Worm (Caenorhabditis elegans): Measurements from ENCODE around the gene best-22.

DNA sequence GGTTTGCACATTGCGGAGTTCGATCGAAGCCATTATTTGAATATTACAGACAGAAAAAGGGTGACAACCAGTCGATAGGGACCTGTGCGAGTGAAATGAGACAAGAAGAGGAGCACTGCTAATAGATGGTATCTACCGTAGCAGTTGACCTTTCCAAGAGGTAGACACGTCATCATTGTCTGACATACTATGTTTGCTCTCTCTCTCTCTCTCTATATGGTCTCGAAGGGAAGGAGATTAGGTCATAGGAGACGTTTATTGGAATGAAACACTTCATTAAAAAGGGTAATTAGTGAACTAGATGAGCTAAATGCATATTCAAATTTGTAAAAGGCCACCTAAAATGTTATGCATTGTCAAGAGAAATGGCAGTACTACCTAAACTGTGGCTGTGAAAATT lies 26.3 kb downstream of the best-22 start, which contains the start of gene atz-1:
- TF ChIP-seq hmg-4 (GFP tag; optimal IDR thresholded peaks at IDR 0.05): no peak
- no peak for TF ChIP-seq flt-1 (GFP tag; IDR thresholded peaks at IDR 0.05)
- no peak for TF ChIP-seq tbx-37 (GFP tag; conservative IDR thresholded peaks at IDR 0.05)
- no peak for TF ChIP-seq tra-4 (tag; optimal IDR thresholded peaks at IDR 0.05)
- no peak for TF ChIP-seq hmbx-1 (tag; optimal IDR thresholded peaks at IDR 0.05)
- TF ChIP-seq tbx-11 (GFP tag; IDR thresholded peaks at IDR 0.05): no peak
- TF ChIP-seq hnd-1 (tag; optimal IDR thresholded peaks at IDR 0.05): no peak
- TF ChIP-seq ama-1 (optimal IDR thresholded peaks at IDR 0.05): no peak
- TF ChIP-seq ceh-13 (GFP tag; optimal IDR thresholded peaks at IDR 0.05): no peak
